Worm (Caenorhabditis elegans): ENCODE data around the gene Y48A6B.9.

DNA sequence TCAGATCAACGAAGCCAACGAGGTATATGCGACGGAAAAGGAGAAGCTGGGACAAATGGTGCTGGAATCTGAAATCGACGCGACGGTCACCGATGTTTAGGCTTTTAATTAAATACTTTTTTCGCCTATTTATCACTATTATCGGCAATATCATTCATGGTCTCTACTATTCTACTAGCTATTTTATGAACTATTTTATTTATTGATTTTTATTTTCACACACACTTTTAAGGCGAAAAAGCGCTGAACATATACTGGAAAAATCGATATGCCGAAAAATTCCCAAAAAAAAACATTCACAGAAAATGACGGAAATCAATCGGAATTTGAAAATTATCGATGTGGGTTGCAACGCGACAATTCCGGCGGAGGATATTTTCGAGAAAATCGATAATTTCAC, 35.6 kb downstream of the Y48A6B.9 start, which contains the start of gene W09D6.1:
- TF ChIP-seq nhr-237 (tag; optimal IDR thresholded peaks at IDR 0.05) (no peak), lin-32 (GFP tag; optimal IDR thresholded peaks at IDR 0.05) (no peak), ces-1 (GFP tag; optimal IDR thresholded peaks at IDR 0.05) (no peak)
